Worm (Caenorhabditis elegans) whole organism, late embryonic: ENCODE data around the gene plst-1.

Source experiments
- dve-1 ChIP-seq: sonication (generic microtip); optimal IDR thresholded peaks from 2 replicates; lab custom pipeline; 2017; ENCODE audit warnings: antibody characterized with exemption, mild to moderate bottlenecking, missing genetic modification characterization, missing compliant biosample characterization
- fax-1 ChIP-seq: sonication (generic microtip); optimal IDR thresholded peaks from 2 replicates; lab custom pipeline; 2016; ENCODE audit warnings: missing genotype, missing genetic modification characterization, missing compliant biosample characterization
- fkh-10 ChIP-seq: fragments of 150-350 bp; optimal IDR thresholded peaks from 2 replicates; lab custom pipeline; 2014; ENCODE audit warnings: missing biosample characterization, missing genetic modification reagents, missing genetic modification characterization
- nfya-1 ChIP-seq: sonication (generic microtip); optimal IDR thresholded peaks from 2 replicates; lab custom pipeline; 2017; ENCODE audit warnings: missing genetic modification characterization, mild to moderate bottlenecking, missing compliant biosample characterization, antibody characterized with exemption, moderate library complexity
- pha-4 ChIP-seq: fragments of 150-350 bp; optimal IDR thresholded peaks from 2 replicates; lab custom pipeline; 2018; ENCODE audit warnings: missing biosample characterization, missing genetic modification reagents, missing genetic modification characterization
- rnt-1 ChIP-seq: sonication (generic microtip); optimal IDR thresholded peaks from 2 replicates; lab custom pipeline; 2016; ENCODE audit warnings: missing genetic modification characterization, missing compliant biosample characterization
- zip-5 ChIP-seq: sonication (generic microtip); optimal IDR thresholded peaks from 2 replicates; lab custom pipeline; 2016; ENCODE audit warnings: missing genetic modification characterization, missing compliant biosample characterization

- TF ChIP-seq pha-4 (tag; lab: Kevin White, UChicago) (no peak), zip-5 (tag; lab: Kevin White, UChicago) (no peak), nfya-1 (tag; lab: Kevin White, UChicago) (no peak), rnt-1 (no peak), fkh-10 (no peak), dve-1 (tag; lab: Kevin White, UChicago) (no peak), fax-1 (tag; lab: Kevin White, UChicago) (no peak)
Observed at ce11 chrIV:1289327-1289726, at the start of gene plst-1.
